Worm (Caenorhabditis elegans) whole organism, midembryonic: Measurements from ENCODE around the gene C24H10.2.

Source experiments
- flt-1 ChIP-seq: fragments of 200-800 bp; sonication (Bioruptor generic); IDR thresholded peaks from 2 replicates; pipeline ENCODE4 v1.3.6; 2022; ENCODE audit warnings: missing genetic modification characterization, missing compliant biosample characterization
- tab-1 ChIP-seq: fragments of 200-800 bp; sonication (Bioruptor generic); IDR thresholded peaks from 2 replicates; pipeline ENCODE4 v1.3.6; 2022; ENCODE audit warnings: missing genetic modification characterization, missing compliant biosample characterization
- ztf-23 ChIP-seq: fragments of 200-800 bp; sonication (Bioruptor generic); IDR thresholded peaks from 2 replicates; pipeline ENCODE4 v1.3.6; 2022; ENCODE audit warnings: missing genetic modification reagents, missing genetic modification characterization, missing compliant biosample characterization

DNA sequence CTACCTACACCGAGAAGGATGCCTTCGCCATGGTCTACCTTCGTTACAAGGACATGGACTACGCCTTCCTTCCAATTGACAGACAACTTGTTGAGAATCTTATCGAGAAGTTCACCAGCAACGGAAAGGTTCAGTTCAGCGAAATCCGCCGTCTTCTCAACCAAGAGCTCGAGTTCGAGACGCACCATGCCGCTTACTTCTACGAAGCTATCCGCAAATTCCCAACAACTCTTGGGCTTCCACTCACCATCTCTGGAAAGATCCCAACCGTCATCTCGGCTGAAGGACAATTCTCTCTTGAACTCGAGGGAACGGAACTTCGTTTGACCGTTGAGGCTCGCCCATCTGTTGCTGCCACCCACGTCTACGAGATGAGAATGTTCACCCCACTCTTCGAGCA, 39.0 kb downstream of the C24H10.2 start:
- TF ChIP-seq tab-1 (GFP tag; lab: Robert Waterston, UW) (no peak), flt-1 (no peak), ztf-23 (no peak)
